Worm (Caenorhabditis elegans) whole organism, late embryonic: ENCODE results near the gene str-222.

ENCODE experiments used
- ama-1 ChIP-seq: fragments of 150-350 bp; optimal IDR thresholded peaks from 2 replicates; lab custom pipeline; 2014
- ceh-24 ChIP-seq: sonication (generic microtip); optimal IDR thresholded peaks from 2 replicates; lab custom pipeline; 2016; ENCODE audit warnings: mild to moderate bottlenecking, missing genetic modification characterization, missing compliant biosample characterization
- ceh-30 ChIP-seq: fragments of 150-350 bp; optimal IDR thresholded peaks from 2 replicates; lab custom pipeline; 2014; ENCODE audit warnings: missing biosample characterization, missing genetic modification characterization
- dve-1 ChIP-seq: sonication (generic microtip); optimal IDR thresholded peaks from 2 replicates; lab custom pipeline; 2017; ENCODE audit warnings: antibody characterized with exemption, mild to moderate bottlenecking, missing genetic modification characterization, missing compliant biosample characterization
- elt-2 ChIP-seq: sonication (generic microtip); optimal IDR thresholded peaks from 2 replicates; lab custom pipeline; 2016; ENCODE audit warnings: missing genetic modification reagents, missing genetic modification characterization, missing compliant biosample characterization
- nfya-1 ChIP-seq: sonication (generic microtip); optimal IDR thresholded peaks from 2 replicates; lab custom pipeline; 2017; ENCODE audit warnings: missing genetic modification characterization, mild to moderate bottlenecking, missing compliant biosample characterization, antibody characterized with exemption, moderate library complexity
- odd-2 ChIP-seq: sonication (generic microtip); optimal IDR thresholded peaks from 2 replicates; lab custom pipeline; 2017; ENCODE audit warnings: antibody characterized with exemption, mild to moderate bottlenecking, missing genetic modification characterization, missing compliant biosample characterization
- pha-4 ChIP-seq: fragments of 150-350 bp; optimal IDR thresholded peaks from 2 replicates; lab custom pipeline; 2018; ENCODE audit warnings: missing biosample characterization, missing genetic modification reagents, missing genetic modification characterization
- pqm-1 ChIP-seq: sonication (generic microtip); optimal IDR thresholded peaks from 2 replicates; lab custom pipeline; 2016; ENCODE audit warnings: missing genetic modification characterization, missing compliant biosample characterization
- pros-1 ChIP-seq: fragments of 150-350 bp; optimal IDR thresholded peaks from 2 replicates; lab custom pipeline; 2014; ENCODE audit warnings: missing biosample characterization, missing genetic modification reagents, missing genetic modification characterization
- sox-4 ChIP-seq: sonication (generic microtip); optimal IDR thresholded peaks from 2 replicates; lab custom pipeline; 2017; ENCODE audit warnings: mild to moderate bottlenecking, missing genetic modification characterization, inconsistent platforms, missing compliant biosample characterization
- unc-3 ChIP-seq, 2 experiments: fragments of 200-800 bp in 1 of 2; sonication (Bioruptor generic) in 1 of 2; sonication (generic microtip) in 1 of 2; conservative IDR thresholded peaks in 1 of 2; optimal IDR thresholded peaks in 1 of 2; 2 replicates each; pipeline versions ENCODE4 v1.3.6 to Lab custom; 2016 to 2022; ENCODE audit warnings: missing compliant biosample characterization in 2 of 2, missing genetic modification characterization in 2 of 2, missing genetic modification reagents in 1 of 2

DNA sequence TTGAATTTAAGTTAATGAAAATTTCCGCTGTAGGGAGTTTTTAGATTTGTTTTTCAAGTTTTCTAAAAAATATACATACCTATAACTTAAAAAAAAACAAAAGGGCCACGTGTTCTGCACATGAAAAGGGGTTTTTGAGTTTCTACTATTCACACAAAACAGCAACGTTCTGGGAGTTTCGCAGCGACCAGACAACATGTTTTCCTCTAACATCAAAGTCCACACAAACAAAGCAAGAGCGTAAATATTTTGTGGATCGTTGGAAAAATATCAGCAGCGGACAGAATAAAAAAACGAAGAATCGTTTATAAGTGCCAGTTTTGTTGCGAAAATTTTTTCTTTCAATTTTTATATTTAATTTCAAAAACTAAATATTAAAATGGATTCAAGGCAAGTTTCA is 7.9 kb downstream of the str-222 start, which contains the start of gene alh-2:
- TF ChIP-seq sox-4 (tag; lab: Kevin White, UChicago) (no peak), ama-1 (no peak), odd-2 (tag; lab: Kevin White, UChicago) (no peak), pros-1 (tag; lab: Kevin White, UChicago) (no peak), unc-3 (GFP tag; conservative IDR thresholded peaks at IDR 0.05; lab: Robert Waterston, UW) (no peak), unc-3 (tag; optimal IDR thresholded peaks at IDR 0.05; lab: Kevin White, UChicago) (no peak), nfya-1 (tag; lab: Kevin White, UChicago) (no peak), ceh-24 (tag; lab: Kevin White, UChicago) (no peak), ceh-30 (tag; lab: Kevin White, UChicago) (no peak), pha-4 (tag; lab: Kevin White, UChicago) (no peak), pqm-1 (tag; lab: Kevin White, UChicago) (no peak), dve-1 (tag; lab: Kevin White, UChicago) (no peak), elt-2 (tag; lab: Kevin White, UChicago) (no peak)
